Worm (Caenorhabditis elegans): Measurements from ENCODE around the gene pos-1.

pos-1 gene

ce11 chrV:8462074-8462473, 48.2 kb downstream of the pos-1 start, which contains the start of the genes dnj-22 and natc-1 (continued):
- peak; percentile 54 for TF ChIP-seq fkh-10 (GFP tag; optimal IDR thresholded peaks at IDR 0.05)
- no peak for TF ChIP-seq elt-1 (tag; optimal IDR thresholded peaks at IDR 0.05)
- TF ChIP-seq ceh-9 (tag; optimal IDR thresholded peaks at IDR 0.05), result no peak
- peak; percentile 73 for TF ChIP-seq lin-39 (tag; optimal IDR thresholded peaks at IDR 0.05)
- TF ChIP-seq nhr-12 (tag; optimal IDR thresholded peaks at IDR 0.05), result no peak
- no peak for TF ChIP-seq egl-27 (tag; optimal IDR thresholded peaks at IDR 0.05)
- no peak for TF ChIP-seq ztf-11 (tag; optimal IDR thresholded peaks at IDR 0.05)
- TF ChIP-seq pqm-1 (tag; optimal IDR thresholded peaks at IDR 0.05), result peak; percentile 53
- TF ChIP-seq nhr-76 (tag; optimal IDR thresholded peaks at IDR 0.05), result no peak
- peak; percentile 62 for TF ChIP-seq nhr-25 (tag; optimal IDR thresholded peaks at IDR 0.05)
- TF ChIP-seq tbx-2 (tag; optimal IDR thresholded peaks at IDR 0.05), result no peak
- no peak for TF ChIP-seq elt-3 (tag; optimal IDR thresholded peaks at IDR 0.05)
- TF ChIP-seq ama-1 (optimal IDR thresholded peaks at IDR 0.05), result no peak
- no peak for TF ChIP-seq nhr-77 (tag; optimal IDR thresholded peaks at IDR 0.05)

All from whole organism, L3 larva.